Fruit fly (Drosophila melanogaster): ENCODE measurements around the gene RpS28b.

RpS28b gene

DNA sequence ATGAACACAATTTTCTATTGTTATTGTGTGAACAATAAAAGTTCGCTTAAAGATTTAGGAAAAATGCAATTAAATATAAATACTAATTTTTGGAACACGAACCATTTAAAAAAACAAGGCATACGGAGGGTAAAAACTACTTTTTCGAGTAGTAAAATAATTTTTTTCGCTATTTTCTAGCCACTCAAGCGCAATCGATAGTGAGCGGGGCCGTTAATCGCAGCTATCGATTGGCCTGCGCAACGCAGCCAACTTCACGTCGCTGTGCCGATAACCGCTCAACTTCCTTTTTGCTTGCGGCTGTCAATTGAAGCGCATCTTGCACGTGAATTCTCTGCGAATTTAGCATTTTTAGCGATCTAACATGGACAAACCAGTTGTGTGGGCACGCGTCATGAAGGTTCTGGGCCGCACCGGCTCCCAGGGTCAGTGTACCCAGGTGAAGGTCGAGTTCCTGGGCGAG, at the start of gene RpS28b:
Gene RpS28b, plus strand, starts transcription at position 278 of the 463 bp plus-strand sequence.
- TF ChIP-seq CG8478 (optimal IDR thresholded peaks at IDR 0.05) (no peak), CTCF (optimal IDR thresholded peaks at IDR 0.05) (no peak)

DNA sequence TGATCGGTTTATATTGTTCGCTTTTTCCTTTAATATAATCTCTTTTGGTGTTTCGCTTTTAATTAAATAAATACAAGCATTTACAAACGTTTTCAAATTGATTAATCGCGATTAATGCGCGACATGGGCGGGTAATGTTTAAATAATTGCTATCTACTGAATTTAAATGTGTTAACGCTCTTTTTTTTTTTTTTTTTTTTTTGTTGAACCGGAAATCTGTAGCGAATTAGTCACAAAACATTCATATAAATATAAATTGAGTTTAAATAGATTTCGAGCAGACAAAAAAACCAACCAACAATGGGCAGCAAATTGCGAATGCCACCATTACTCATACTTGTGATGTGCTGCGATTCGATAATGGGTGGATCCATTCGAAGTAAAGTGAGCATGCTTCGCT, 43.2 kb upstream of the RpS28b start, which contains the start of gene CG34028:
Gene CG34028, plus strand, starts transcription at position 301 of the 400 bp plus-strand sequence.
- no peak for TF ChIP-seq CG8478 (optimal IDR thresholded peaks at IDR 0.05)
- TF ChIP-seq CTCF (optimal IDR thresholded peaks at IDR 0.05) = no peak

DNA sequence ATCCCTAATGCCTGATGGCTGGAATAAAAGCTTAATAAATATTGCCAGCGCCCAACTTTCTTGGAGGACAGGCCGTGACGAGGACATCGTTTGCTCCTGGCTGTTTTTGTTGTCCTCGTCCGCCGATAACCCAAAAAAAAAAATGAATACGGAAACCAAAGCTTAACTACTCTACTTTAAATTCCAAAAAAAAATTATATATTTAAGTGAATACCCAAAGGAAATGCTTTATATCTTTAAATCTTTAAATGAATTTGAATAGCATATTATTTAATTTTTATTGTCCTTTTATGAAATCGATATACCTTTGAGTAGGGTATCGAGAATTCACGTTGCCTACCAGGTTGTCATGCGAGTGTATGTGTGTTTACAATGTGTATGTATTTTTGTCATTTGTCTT, 34.2 kb upstream of the RpS28b start:
- no peak for TF ChIP-seq CTCF (optimal IDR thresholded peaks at IDR 0.05)
- TF ChIP-seq CG8478 (optimal IDR thresholded peaks at IDR 0.05) = no peak

DNA sequence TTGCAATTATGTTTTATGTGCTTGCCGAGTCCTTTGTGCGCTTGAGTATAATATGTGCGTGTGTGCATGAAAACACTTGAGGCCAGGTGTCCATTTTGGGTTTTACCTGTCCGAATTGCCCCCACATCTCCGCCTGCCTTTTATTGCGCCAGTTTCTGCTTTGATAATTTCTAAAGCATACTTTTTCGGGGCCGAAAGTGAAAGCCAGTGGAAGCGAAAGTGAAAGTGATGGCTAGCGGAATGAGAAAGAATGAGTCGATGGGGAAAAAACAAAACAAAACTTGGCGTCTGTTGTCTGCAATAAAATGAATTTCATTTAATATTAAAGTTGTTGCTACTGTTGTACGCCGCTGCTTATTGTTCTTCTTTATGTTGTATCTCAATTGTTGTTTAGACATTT, 30.9 kb upstream of the RpS28b start:
- TF ChIP-seq CG8478 (optimal IDR thresholded peaks at IDR 0.05) = no peak
- TF ChIP-seq CTCF (optimal IDR thresholded peaks at IDR 0.05) = no peak

DNA sequence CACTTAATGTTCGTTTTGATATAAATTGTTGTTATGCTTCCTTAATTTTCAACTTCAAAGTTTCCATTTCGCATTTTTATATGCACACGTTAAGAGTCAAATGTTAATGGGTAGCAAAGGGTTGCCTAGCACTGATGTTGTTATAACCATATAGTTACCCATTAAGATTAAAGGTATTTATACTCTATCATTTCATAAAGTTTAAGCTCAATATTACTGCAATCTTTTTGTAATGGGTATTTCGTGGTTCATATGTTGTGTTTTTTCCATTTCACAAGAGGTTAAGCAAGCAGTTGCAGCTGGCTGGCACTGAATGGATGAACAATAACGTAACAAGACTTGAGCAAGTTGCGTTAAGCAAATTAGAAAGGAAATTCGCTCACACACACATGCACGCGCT, 22.6 kb upstream of the RpS28b start:
- TF ChIP-seq CG8478 (optimal IDR thresholded peaks at IDR 0.05) (no peak), CTCF (optimal IDR thresholded peaks at IDR 0.05) (no peak)

DNA sequence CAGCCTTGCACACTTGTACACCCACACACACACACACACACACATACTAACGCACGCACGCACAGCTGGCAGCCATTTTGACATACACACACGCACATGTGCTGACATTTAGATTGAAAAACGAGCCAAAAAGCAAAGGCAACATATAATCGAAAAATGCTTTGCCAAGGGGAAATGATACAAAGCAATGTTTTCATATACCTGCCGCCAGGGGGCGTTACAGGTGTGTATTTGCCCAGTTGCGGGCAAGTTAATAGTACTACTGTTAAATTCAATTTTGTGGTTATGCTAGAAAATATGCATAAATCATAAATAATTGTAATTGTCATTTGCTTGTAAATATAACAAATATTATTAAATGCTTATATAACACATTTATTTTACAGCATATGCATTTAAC, 22.0 kb upstream of the RpS28b start:
- TF ChIP-seq CTCF (optimal IDR thresholded peaks at IDR 0.05) (peak; percentile 53 to 62), CG8478 (optimal IDR thresholded peaks at IDR 0.05) (no peak)

DNA sequence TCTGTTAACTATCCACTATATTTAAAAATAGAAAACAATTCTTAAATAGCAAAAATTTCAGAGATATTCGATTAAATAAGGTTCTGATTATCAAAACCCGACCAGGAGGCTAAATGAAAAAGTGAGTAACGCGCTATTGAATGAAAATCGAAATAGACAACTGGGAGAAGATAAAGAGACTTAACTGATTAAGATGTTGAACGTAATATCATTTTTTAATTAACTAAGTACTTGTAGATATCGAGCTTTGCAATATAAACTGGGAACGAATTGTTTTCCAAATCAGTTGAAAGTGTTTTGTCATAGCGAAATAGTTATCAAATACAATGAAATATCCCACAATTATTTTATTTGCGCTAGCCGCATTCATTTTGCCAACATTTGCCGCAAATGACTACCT, 20.9 kb upstream of the RpS28b start, which contains the start of gene CG34026:
Gene CG34026, plus strand, starts transcription at position 301 of the 400 bp plus-strand sequence.
- TF ChIP-seq CTCF (optimal IDR thresholded peaks at IDR 0.05) = no peak
- TF ChIP-seq CG8478 (optimal IDR thresholded peaks at IDR 0.05) = no peak

DNA sequence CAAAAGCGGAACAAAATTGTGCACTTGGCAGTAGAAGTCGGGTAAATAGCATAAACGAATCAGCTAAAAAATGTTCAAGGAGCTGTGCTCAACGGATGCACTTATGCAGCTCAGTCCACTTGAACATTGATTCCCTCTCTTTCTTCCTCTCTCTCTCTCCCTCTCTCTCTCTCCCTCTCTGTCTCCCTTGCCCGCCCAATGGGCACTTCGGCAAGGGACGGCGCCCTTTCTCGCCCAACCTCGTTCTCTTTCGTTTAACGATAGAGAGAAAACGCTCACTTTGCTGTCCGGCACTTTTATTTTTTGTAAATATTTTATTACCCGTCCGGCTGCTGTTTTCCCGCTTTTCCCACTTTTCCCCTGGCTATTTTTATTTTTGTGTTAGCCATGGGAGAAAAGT, 10.0 kb upstream of the RpS28b start:
- TF ChIP-seq CTCF (optimal IDR thresholded peaks at IDR 0.05) (no peak), CG8478 (optimal IDR thresholded peaks at IDR 0.05) (no peak)

DNA sequence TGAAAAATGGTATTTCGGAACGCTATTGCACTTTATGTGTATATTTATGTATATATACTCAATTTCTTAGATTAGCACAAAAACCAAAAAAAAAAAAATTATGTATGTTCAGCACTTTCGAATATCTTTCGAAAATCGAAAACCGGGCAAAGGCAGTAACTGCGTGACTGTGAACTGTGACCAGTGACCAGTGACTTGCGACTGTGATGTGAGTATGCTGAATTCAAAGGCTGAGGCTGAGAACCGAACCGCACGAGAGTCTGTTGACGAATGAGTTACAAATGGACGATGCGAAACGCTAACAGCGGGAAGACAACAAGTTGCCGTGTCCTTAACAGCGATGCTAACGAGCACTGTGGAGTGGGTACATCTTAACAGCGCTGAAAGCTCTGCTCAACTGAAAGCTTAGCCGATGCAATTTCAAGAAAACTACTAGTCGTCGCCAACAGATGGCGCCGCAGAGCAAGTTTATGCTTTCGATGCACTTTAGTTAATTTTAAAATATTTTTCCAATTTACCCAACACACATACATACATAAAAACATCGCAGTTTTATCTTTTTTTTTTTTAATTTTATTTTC, 3.8 kb upstream of the RpS28b start, which contains the start of gene CG32700:
Gene CG32700, minus strand, starts transcription at position 274 of the 581 bp plus-strand sequence.
- TF ChIP-seq CTCF (optimal IDR thresholded peaks at IDR 0.05) = peak; percentile 80 to 81
- TF ChIP-seq CG8478 (optimal IDR thresholded peaks at IDR 0.05) = no peak

DNA sequence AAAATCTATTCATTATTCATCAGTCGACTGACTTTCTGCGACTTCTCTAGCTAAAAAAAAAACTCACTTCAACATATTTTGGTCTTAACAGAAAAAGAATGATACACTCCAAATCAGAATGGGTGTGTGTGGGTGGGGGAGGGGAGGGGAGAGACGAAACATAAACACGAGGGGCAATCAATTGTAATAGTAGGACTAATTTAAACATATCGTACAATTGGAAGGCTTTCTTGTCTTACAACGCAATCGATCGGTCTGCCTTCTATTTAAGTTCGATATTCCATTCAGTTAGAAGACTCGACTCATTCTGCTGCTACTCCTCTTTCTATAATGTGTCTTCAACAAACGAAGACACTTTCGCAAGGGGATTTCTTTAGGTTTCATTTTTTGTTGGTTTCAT, 3.2 kb upstream of the RpS28b start:
- no peak for TF ChIP-seq CG8478 (optimal IDR thresholded peaks at IDR 0.05)

DNA sequence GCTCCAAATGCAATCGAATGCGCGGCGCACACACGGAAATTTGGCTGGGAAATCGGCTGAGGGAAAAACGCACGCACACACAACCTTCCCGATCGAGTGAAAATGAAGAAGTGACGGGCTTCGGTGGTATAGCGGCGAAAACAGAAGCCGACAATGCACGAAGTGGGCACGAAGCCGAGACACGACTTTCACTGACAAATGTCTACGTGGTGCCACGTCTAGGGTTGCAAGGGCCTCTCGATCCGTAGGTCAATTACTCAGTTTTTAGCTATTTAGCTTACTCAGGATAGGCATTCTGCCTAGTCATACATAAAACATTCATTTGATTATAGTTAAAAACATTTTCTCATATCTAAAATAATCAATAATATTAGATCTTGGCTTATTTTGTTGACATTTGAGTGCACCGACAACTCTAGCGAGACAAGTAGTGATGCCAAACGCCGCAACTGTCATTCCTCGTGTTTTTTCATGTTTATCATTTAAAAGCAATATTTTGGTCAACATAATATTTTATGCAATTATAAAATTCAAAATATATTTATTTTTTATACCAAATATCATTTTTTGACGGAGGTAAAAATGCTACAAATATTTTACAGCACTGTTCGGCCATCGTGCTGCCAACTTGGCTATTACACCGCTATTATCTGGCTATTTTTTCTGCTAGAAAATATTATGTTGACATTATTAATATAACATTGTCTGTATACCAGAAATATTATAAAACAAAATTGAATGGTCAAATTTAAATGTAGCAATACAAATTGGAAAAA, 690 bp upstream of the RpS28b start:
- TF ChIP-seq CG8478 (optimal IDR thresholded peaks at IDR 0.05) = no peak
- TF ChIP-seq CTCF (optimal IDR thresholded peaks at IDR 0.05) = no peak

DNA sequence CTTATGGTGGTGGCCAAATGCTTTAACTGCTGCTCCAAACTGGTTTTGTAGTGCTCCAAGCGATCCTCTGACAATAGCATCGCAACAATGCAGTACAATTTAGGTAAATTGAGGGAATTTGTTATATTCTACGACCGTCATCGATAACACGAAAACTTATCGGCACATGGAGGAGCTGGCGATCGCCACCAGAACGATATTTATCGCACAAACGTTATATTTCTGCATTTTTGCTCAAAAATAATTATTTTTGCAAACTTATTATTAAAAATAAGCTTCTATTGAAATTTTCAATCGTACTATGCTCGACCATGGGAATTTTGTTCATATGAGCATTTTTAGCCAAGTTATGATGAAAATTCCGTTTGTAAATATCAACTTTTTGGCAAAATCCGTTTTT, 2.0 kb downstream of the RpS28b start, which contains the start of gene CG15317:
Gene CG15317, minus strand, starts transcription at position 148 of the 400 bp plus-strand sequence.
- TF ChIP-seq CG8478 (optimal IDR thresholded peaks at IDR 0.05) (no peak), CTCF (optimal IDR thresholded peaks at IDR 0.05) (no peak)

DNA sequence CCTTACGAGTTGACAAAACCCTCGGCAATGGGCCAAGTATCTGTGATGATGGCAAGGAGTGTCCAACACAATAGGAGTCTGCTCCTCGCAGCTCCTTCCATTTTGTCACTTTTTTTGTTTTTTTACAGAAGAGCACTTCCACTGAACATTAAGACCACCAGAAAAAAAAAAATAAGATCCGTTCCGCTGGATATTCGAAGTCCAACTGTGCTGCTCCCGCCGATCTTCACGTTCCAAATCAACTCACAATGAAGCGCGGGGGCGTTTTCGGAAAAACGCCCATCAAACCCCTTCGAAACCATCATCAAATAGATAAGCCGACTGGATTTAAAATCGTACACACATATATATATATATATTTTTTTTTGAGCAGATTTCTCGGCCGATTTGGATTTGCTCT, 16.8 kb downstream of the RpS28b start, which contains the start of gene Cubn:
Gene Cubn, minus strand, starts transcription at position 101 of the 400 bp plus-strand sequence.
- no peak for TF ChIP-seq CTCF (optimal IDR thresholded peaks at IDR 0.05)
- no peak for TF ChIP-seq CG8478 (optimal IDR thresholded peaks at IDR 0.05)

DNA sequence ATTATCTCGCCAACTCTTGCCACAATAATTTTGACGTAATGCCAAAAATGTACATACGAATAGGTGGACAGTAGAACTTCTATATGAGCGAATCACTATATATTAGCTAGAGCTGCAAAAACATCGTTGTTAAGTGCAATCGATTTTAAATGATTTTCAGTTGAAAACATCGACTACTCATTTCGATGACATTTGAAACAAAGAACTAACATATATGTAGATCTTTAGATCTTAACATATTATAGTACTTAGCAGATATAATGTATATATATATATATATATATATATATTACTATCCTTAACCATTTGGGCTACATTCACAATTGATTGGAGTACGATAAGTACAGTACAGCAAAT, 21.7 kb downstream of the RpS28b start, which contains the start of gene CG42395:
Gene CG42395, minus strand, starts transcription at position 101 of the 357 bp plus-strand sequence.
- TF ChIP-seq CTCF (optimal IDR thresholded peaks at IDR 0.05) = no peak
- TF ChIP-seq CG8478 (optimal IDR thresholded peaks at IDR 0.05) = no peak

DNA sequence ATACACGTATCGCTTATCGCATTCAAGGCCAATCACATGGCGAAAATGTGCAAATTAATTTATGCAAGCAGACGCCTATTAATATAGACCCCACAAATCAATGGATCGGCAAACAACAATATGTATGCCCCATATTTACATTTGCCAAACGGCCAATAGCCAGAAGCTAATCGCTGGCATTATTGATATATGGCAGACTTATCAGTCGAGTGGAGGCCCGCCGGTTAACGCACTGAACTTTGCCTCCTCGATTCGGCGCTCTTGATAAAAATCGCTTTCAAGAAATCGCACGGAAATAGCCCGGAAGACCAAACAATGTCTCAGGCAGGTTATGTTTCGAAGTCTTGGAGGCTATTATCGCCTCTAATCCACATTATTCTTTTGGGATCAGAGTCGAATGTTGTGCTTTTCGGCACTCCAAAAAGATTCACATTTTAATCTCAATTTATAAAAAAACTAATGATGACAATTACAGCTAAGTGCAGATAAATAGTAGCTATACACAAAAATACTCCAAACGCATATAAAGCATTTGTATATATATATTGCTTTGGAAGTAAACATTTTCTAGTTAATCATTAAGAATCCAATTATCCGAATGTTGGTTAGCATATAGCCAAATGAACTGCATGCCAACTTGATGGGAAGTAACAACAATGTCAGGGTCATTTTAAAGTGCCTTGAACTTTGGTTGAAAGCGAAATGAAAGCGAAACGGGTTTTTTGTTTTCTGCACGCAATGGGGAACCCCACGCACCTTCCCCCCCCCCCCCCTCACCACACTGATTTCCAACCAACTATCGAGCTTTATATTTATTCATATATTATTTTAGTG, 22.3 kb downstream of the RpS28b start:
- TF ChIP-seq CTCF (optimal IDR thresholded peaks at IDR 0.05) (no peak), CG8478 (optimal IDR thresholded peaks at IDR 0.05) (no peak)

Data from S2 (cell line).